Fruit fly (Drosophila melanogaster) whole organism, adult: ENCODE results near the gene CecA2.

Experiments
- CG33017 ChIP-seq: fragments of 200-800 bp; sonication (Bioruptor generic); optimal IDR thresholded peaks from 2 replicates; lab custom pipeline; 2018; ENCODE audit warnings: missing biosample characterization, mild to moderate bottlenecking, missing genetic modification characterization, moderate library complexity
- bab1 ChIP-seq: fragments of 200-800 bp; sonication (Bioruptor generic); optimal IDR thresholded peaks from 3 replicates; lab custom pipeline; 2019; ENCODE audit warnings: missing biosample characterization, mild to moderate bottlenecking, missing genetic modification characterization, moderate library complexity
- cic ChIP-seq: fragments of 200-800 bp; sonication (Bioruptor generic); optimal IDR thresholded peaks from 2 replicates; lab custom pipeline; 2017; ENCODE audit warnings: missing biosample characterization, mild to moderate bottlenecking, missing genetic modification characterization, moderate library complexity
- kay ChIP-seq: fragments of 200-800 bp; sonication (Bioruptor generic); peaks from one replicate; lab custom pipeline; 2016; ENCODE audit warnings: missing biosample characterization, missing genetic modification characterization, borderline replicate concordance
- ovo ChIP-seq: fragments of 200-800 bp; sonication (Bioruptor generic); optimal IDR thresholded peaks from 2 replicates; lab custom pipeline; 2016; ENCODE audit warnings: missing biosample characterization, missing genetic modification characterization

dm6 chr3R:30193826-30194225, 18.1 kb upstream of the CecA2 start:
- TF ChIP-seq kay (GFP tag; lab: Kevin White, UChicago): no peak
- TF ChIP-seq cic (GFP tag; lab: Kevin White, UChicago): no peak
- TF ChIP-seq CG33017 (tag; lab: Kevin White, UChicago): no peak
- TF ChIP-seq bab1 (GFP tag; lab: Kevin White, UChicago): no peak
- TF ChIP-seq ovo: no peak
